Worm (Caenorhabditis elegans) whole organism, early embryonic: ENCODE measurements around the gene BE10.5.
A peak's percentile ranks its signal among the peaks of the same experiment; 100 is the strongest.

ENCODE experiments used
- B0310.2 ChIP-seq: sonication (generic microtip); optimal IDR thresholded peaks from 2 replicates; lab custom pipeline; 2016; ENCODE audit warnings: mild to moderate bottlenecking, missing genetic modification characterization, missing compliant biosample characterization
- F13C5.2 ChIP-seq: sonication (generic microtip); optimal IDR thresholded peaks from 2 replicates; lab custom pipeline; 2017; ENCODE audit warnings: mild to moderate bottlenecking, missing genetic modification characterization, inconsistent platforms, missing compliant biosample characterization
- aly-1 ChIP-seq: sonication (generic microtip); optimal IDR thresholded peaks from 2 replicates; lab custom pipeline; 2016; ENCODE audit warnings: missing genetic modification characterization, missing compliant biosample characterization
- ama-1 ChIP-seq: fragments of 150-350 bp; optimal IDR thresholded peaks from 2 replicates; lab custom pipeline; 2014
- ceh-13 ChIP-seq: fragments of 200-800 bp; sonication (Bioruptor generic); optimal IDR thresholded peaks from 2 replicates; lab custom pipeline; 2018; ENCODE audit warnings: mild to moderate bottlenecking, missing genetic modification characterization, missing compliant biosample characterization
- ceh-36 ChIP-seq: sonication (generic microtip); optimal IDR thresholded peaks from 2 replicates; lab custom pipeline; 2016; ENCODE audit warnings: missing genetic modification characterization, inconsistent platforms, missing compliant biosample characterization
- ets-7 ChIP-seq: sonication (generic microtip); optimal IDR thresholded peaks from 2 replicates; lab custom pipeline; 2016; ENCODE audit warnings: missing genotype, missing genetic modification characterization, missing compliant biosample characterization
- flt-1 ChIP-seq: fragments of 200-800 bp; sonication (Bioruptor generic); IDR thresholded peaks from 2 replicates; pipeline ENCODE4 v1.3.6; 2022; ENCODE audit warnings: missing genetic modification characterization, missing compliant biosample characterization
- hmbx-1 ChIP-seq: sonication (generic microtip); optimal IDR thresholded peaks from 2 replicates; lab custom pipeline; 2016; ENCODE audit warnings: mild to moderate bottlenecking, missing genetic modification characterization, missing compliant biosample characterization
- hmg-4 ChIP-seq: fragments of 200-800 bp; sonication (Bioruptor generic); optimal IDR thresholded peaks from 2 replicates; lab custom pipeline; 2018; ENCODE audit warnings: mild to moderate bottlenecking, missing genetic modification characterization, missing compliant biosample characterization
- hnd-1 ChIP-seq: sonication (generic microtip); optimal IDR thresholded peaks from 2 replicates; lab custom pipeline; 2016; ENCODE audit warnings: missing genetic modification characterization, missing compliant biosample characterization
- pes-1 ChIP-seq: fragments of 200-800 bp; sonication (Bioruptor generic); IDR thresholded peaks from 2 replicates; pipeline ENCODE4 v1.3.6; 2022; ENCODE audit warnings: missing genetic modification reagents, missing genetic modification characterization, missing compliant biosample characterization
- scrt-1 ChIP-seq: fragments of 200-800 bp; sonication (Bioruptor generic); IDR thresholded peaks from 2 replicates; pipeline ENCODE4 v1.3.6; 2022; ENCODE audit warnings: missing genetic modification characterization, missing compliant biosample characterization
- sea-1 ChIP-seq: fragments of 200-800 bp; sonication (Bioruptor generic); conservative IDR thresholded peaks from 2 replicates; pipeline ENCODE4 v1.3.6; 2022; ENCODE audit warnings: missing genetic modification characterization, missing compliant biosample characterization
- tbx-11 ChIP-seq: fragments of 200-800 bp; sonication (Bioruptor generic); IDR thresholded peaks from 2 replicates; pipeline ENCODE4 v1.3.6; 2022; ENCODE audit warnings: missing genetic modification characterization, missing compliant biosample characterization
- tbx-37 ChIP-seq: fragments of 200-800 bp; sonication (Bioruptor generic); conservative IDR thresholded peaks from 2 replicates; pipeline ENCODE4 v1.3.6; 2022; ENCODE audit warnings: missing genetic modification reagents, missing genetic modification characterization, missing compliant biosample characterization
- tra-4 ChIP-seq: sonication (generic microtip); optimal IDR thresholded peaks from 2 replicates; lab custom pipeline; 2017; ENCODE audit warnings: missing genetic modification characterization, missing compliant biosample characterization

The BE10.5 gene

ce11 chrIII:12822608-12823261 is 16.1 kb upstream of the BE10.5 start:
- TF ChIP-seq ceh-36 (tag; lab: Kevin White, UChicago) = peak; percentile 72
- no peak for TF ChIP-seq tbx-11 (GFP tag; lab: Robert Waterston, UW)

ce11 chrIII:12821331-12821730 is 14.7 kb upstream of the BE10.5 start:
- no peak for TF ChIP-seq tbx-11 (GFP tag; lab: Robert Waterston, UW)
- TF ChIP-seq ceh-13 (GFP tag; lab: Kevin White, UChicago) = no peak
- no peak for TF ChIP-seq tra-4 (tag; lab: Kevin White, UChicago)
- no peak for TF ChIP-seq hnd-1
- no peak for TF ChIP-seq pes-1 (GFP tag; lab: Robert Waterston, UW)
- TF ChIP-seq ceh-36 (tag; lab: Kevin White, UChicago) = no peak
- no peak for TF ChIP-seq flt-1 (GFP tag; lab: Robert Waterston, UW)
- no peak for TF ChIP-seq B0310.2 (tag; lab: Kevin White, UChicago)

- TF ChIP-seq tbx-11 (GFP tag; lab: Robert Waterston, UW) = no peak
- TF ChIP-seq ets-7 = no peak
- TF ChIP-seq ceh-13 (GFP tag; lab: Kevin White, UChicago) = no peak
- no peak for TF ChIP-seq aly-1 (tag; lab: Kevin White, UChicago)
- no peak for TF ChIP-seq F13C5.2
- TF ChIP-seq tra-4 (tag; lab: Kevin White, UChicago) = no peak
- TF ChIP-seq B0310.2 (tag; lab: Kevin White, UChicago) = no peak
- TF ChIP-seq hmg-4 (GFP tag; lab: Kevin White, UChicago) = no peak
- TF ChIP-seq tbx-37 (GFP tag; lab: Robert Waterston, UW) = no peak
- TF ChIP-seq flt-1 (GFP tag; lab: Robert Waterston, UW) = no peak
- no peak for TF ChIP-seq hnd-1
- no peak for TF ChIP-seq ama-1 (lab: Kevin White, UChicago)
- TF ChIP-seq ceh-36 (tag; lab: Kevin White, UChicago) = no peak
- TF ChIP-seq sea-1 (GFP tag; lab: Robert Waterston, UW) = no peak
Observed at ce11 chrIII:12819909-12820308, 13.3 kb upstream of the BE10.5 start, which contains the start of the genes Y37D8A.2 and Y37D8A.25. TSS of gene Y37D8A.2 (plus strand) at chrIII:12820193. TSS of gene Y37D8A.25 (minus strand) at chrIII:12820253.

- TF ChIP-seq ceh-36 (tag; lab: Kevin White, UChicago) (no peak), hmg-4 (GFP tag; lab: Kevin White, UChicago) (no peak), aly-1 (tag; lab: Kevin White, UChicago) (no peak), sea-1 (GFP tag; lab: Robert Waterston, UW) (no peak), hmbx-1 (tag; lab: Kevin White, UChicago) (no peak), tra-4 (tag; lab: Kevin White, UChicago) (no peak), F13C5.2 (no peak)
Observed at ce11 chrIII:12819148-12819547, 12.5 kb upstream of the BE10.5 start.

ce11 chrIII:12818050-12818738 is 11.6 kb upstream of the BE10.5 start, which contains the start of gene arx-5:
TSS of gene arx-5 (minus strand) at chrIII:12818100.
- no peak for TF ChIP-seq F13C5.2
- no peak for TF ChIP-seq ama-1 (lab: Kevin White, UChicago)
- TF ChIP-seq hmg-4 (GFP tag; lab: Kevin White, UChicago) = no peak
- TF ChIP-seq hmbx-1 (tag; lab: Kevin White, UChicago) = no peak
- TF ChIP-seq tbx-11 (GFP tag; lab: Robert Waterston, UW) = no peak
- no peak for TF ChIP-seq pes-1 (GFP tag; lab: Robert Waterston, UW)
- TF ChIP-seq ceh-13 (GFP tag; lab: Kevin White, UChicago) = no peak
- TF ChIP-seq B0310.2 (tag; lab: Kevin White, UChicago) = no peak
- TF ChIP-seq sea-1 (GFP tag; lab: Robert Waterston, UW) = no peak

- TF ChIP-seq ceh-36 (tag; lab: Kevin White, UChicago) = no peak
- TF ChIP-seq aly-1 (tag; lab: Kevin White, UChicago) = no peak
- no peak for TF ChIP-seq ceh-13 (GFP tag; lab: Kevin White, UChicago)
- no peak for TF ChIP-seq ama-1 (lab: Kevin White, UChicago)
- TF ChIP-seq B0310.2 (tag; lab: Kevin White, UChicago) = no peak
- no peak for TF ChIP-seq pes-1 (GFP tag; lab: Robert Waterston, UW)
- TF ChIP-seq sea-1 (GFP tag; lab: Robert Waterston, UW) = no peak
- no peak for TF ChIP-seq hmbx-1 (tag; lab: Kevin White, UChicago)
- TF ChIP-seq F13C5.2 = no peak
- no peak for TF ChIP-seq flt-1 (GFP tag; lab: Robert Waterston, UW)
- TF ChIP-seq tbx-11 (GFP tag; lab: Robert Waterston, UW) = no peak
Observed at ce11 chrIII:12813193-12813592, 6.6 kb upstream of the BE10.5 start, which contains the start of gene BE10.4. TSS of gene BE10.4 (plus strand) at chrIII:12813493.

ce11 chrIII:12807726-12808125 is 1.1 kb upstream of the BE10.5 start, which contains the start of gene BE10.3:
TSS of gene BE10.3 (plus strand) at chrIII:12808026.
- TF ChIP-seq hnd-1 (no peak), tbx-11 (GFP tag; lab: Robert Waterston, UW) (no peak), hmg-4 (GFP tag; lab: Kevin White, UChicago) (no peak), F13C5.2 (no peak), pes-1 (GFP tag; lab: Robert Waterston, UW) (no peak), scrt-1 (GFP tag; lab: Robert Waterston, UW) (no peak), ama-1 (lab: Kevin White, UChicago) (no peak), flt-1 (GFP tag; lab: Robert Waterston, UW) (no peak), ets-7 (no peak), aly-1 (tag; lab: Kevin White, UChicago) (no peak), hmbx-1 (tag; lab: Kevin White, UChicago) (no peak), B0310.2 (tag; lab: Kevin White, UChicago) (no peak), tbx-37 (GFP tag; lab: Robert Waterston, UW) (no peak), tra-4 (tag; lab: Kevin White, UChicago) (no peak), sea-1 (GFP tag; lab: Robert Waterston, UW) (no peak), ceh-36 (tag; lab: Kevin White, UChicago) (no peak), ceh-13 (GFP tag; lab: Kevin White, UChicago) (no peak)
